Worm (Caenorhabditis elegans) whole organism, L4/young adult: ENCODE measurements around the gene F15E6.4.

ENCODE experiments used
- W03F9.2 ChIP-seq: fragments of 150-350 bp; optimal IDR thresholded peaks from 2 replicates; lab custom pipeline; 2014; ENCODE audit warnings: missing biosample characterization, missing genetic modification characterization
- dao-5 ChIP-seq: sonication (generic microtip); optimal IDR thresholded peaks from 2 replicates; lab custom pipeline; 2016; ENCODE audit warnings: missing genotype, missing genetic modification characterization, moderate library complexity, missing compliant biosample characterization
- him-1 ChIP-seq: sonication (generic microtip); optimal IDR thresholded peaks from 2 replicates; lab custom pipeline; 2016; ENCODE audit warnings: missing genotype, missing genetic modification reagents, missing genetic modification characterization, missing compliant biosample characterization

DNA sequence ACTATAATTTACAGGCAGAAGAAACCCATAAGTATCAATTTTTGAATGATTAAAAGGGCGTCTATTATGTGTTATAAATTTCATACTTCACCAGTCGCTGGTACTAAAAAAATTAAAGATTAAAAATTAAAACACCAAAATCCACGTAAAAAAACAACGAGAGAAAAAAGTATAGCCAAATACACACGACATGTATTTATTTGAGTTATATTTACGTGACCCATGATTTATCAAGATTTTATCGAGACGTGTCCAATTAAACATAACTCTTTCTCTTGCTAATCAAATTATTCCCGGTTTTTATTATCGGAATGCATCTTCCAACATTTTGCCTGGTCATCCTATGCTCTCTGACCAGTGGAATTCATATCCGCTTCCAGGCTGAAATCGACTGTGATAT is 24.0 kb upstream of the F15E6.4 start, which contains the start of gene F36A4.4:
- TF ChIP-seq him-1 (no peak), W03F9.2 (no peak), dao-5 (tag; lab: Kevin White, UChicago) (no peak)
